Worm (Caenorhabditis elegans) whole organism, L1 larva: ENCODE measurements around the gene immp-1.

Experiments
- mep-1 ChIP-seq: fragments of 150-350 bp; optimal IDR thresholded peaks from 2 replicates; lab custom pipeline; 2014; ENCODE audit warnings: missing biosample characterization, missing genetic modification characterization
- pqm-1 ChIP-seq: sonication (generic microtip); optimal IDR thresholded peaks from 3 replicates; lab custom pipeline; 2017; ENCODE audit warnings: missing biosample characterization, missing genetic modification characterization
- snpc-4 ChIP-seq: fragments of 150-350 bp; optimal IDR thresholded peaks from 2 replicates; lab custom pipeline; 2014; ENCODE audit warnings: missing biosample characterization, missing genetic modification characterization
- sox-4 ChIP-seq: sonication (generic microtip); optimal IDR thresholded peaks from 2 replicates; lab custom pipeline; 2016; ENCODE audit warnings: missing genetic modification characterization, missing compliant biosample characterization

- TF ChIP-seq sox-4 (tag; lab: Kevin White, UChicago): no peak
- no peak for TF ChIP-seq mep-1 (tag; lab: Kevin White, UChicago)
- no peak for TF ChIP-seq snpc-4 (tag; lab: Kevin White, UChicago)
- TF ChIP-seq pqm-1 (tag; lab: Kevin White, UChicago): no peak
These were observed 32.6 kb upstream of the immp-1 start for ce11 chrIII:11742191-11742590.
